Worm (Caenorhabditis elegans): ENCODE data around the gene rpia-1.

Gene rpia-1

ce11 chrIII:7142172-7142601 lies 19.3 kb downstream of the rpia-1 start:
- TF ChIP-seq hlh-17 (GFP tag; optimal IDR thresholded peaks at IDR 0.05; ENCODE audit: borderline replicate concordance) (no peak), nhr-84 (tag; optimal IDR thresholded peaks at IDR 0.05) (no peak), C04F5.9 (tag; optimal IDR thresholded peaks at IDR 0.05) (no peak), fkh-4 (tag; optimal IDR thresholded peaks at IDR 0.05; ENCODE audit: borderline replicate concordance) (no peak), lir-3 (tag; optimal IDR thresholded peaks at IDR 0.05; ENCODE audit: poor library complexity) (no peak), sox-4 (tag; optimal IDR thresholded peaks at IDR 0.05) (no peak), grh-1 (GFP tag; IDR thresholded peaks at IDR 0.05) (no peak; the same call in 1 of the 2 replicates), nhr-85 (tag) (peak; percentile 74), ceh-90 (tag; optimal IDR thresholded peaks at IDR 0.05) (no peak), jun-1 (tag; optimal IDR thresholded peaks at IDR 0.05) (no peak), ceh-63 (GFP tag; optimal IDR thresholded peaks at IDR 0.05) (no peak), pax-3 (tag; optimal IDR thresholded peaks at IDR 0.05) (no peak), fkh-8 (tag; optimal IDR thresholded peaks at IDR 0.05) (no peak), skn-1 (tag; optimal IDR thresholded peaks at IDR 0.05) (no peak), mef-2 (tag; optimal IDR thresholded peaks at IDR 0.05) (no peak), ces-1 (GFP tag; optimal IDR thresholded peaks at IDR 0.05) (no peak), ztf-4 (tag; optimal IDR thresholded peaks at IDR 0.05) (no peak), nhr-76 (tag; optimal IDR thresholded peaks at IDR 0.05) (no peak), xbp-1 (tag; optimal IDR thresholded peaks at IDR 0.05) (peak; percentile 3), hlh-4 (tag; optimal IDR thresholded peaks at IDR 0.05) (no peak), snpc-4 (tag; optimal IDR thresholded peaks at IDR 0.05) (peak; percentile 96), sup-37 (GFP tag; optimal IDR thresholded peaks at IDR 0.05) (no peak), unc-130 (tag; optimal IDR thresholded peaks at IDR 0.05) (no peak), efl-1 (optimal IDR thresholded peaks at IDR 0.05) (peak in 1 of 2 experiments; percentile 41), efl-1 (GFP tag; optimal IDR thresholded peaks at IDR 0.05 in 1 of 2) (peak in 1 of 2 experiments; percentile 50), nhr-20 (tag; optimal IDR thresholded peaks at IDR 0.05) (peak; percentile 40), hpl-2 (GFP tag; optimal IDR thresholded peaks at IDR 0.05) (no peak), fkh-10 (GFP tag; optimal IDR thresholded peaks at IDR 0.05) (no peak), mab-9 (GFP tag; IDR thresholded peaks at IDR 0.05) (no peak), dpl-1 (GFP tag; optimal IDR thresholded peaks at IDR 0.05) (no peak), irx-1 (tag; optimal IDR thresholded peaks at IDR 0.05) (no peak), F16B12.6 (tag; optimal IDR thresholded peaks at IDR 0.05) (no peak), pag-3 (tag; optimal IDR thresholded peaks at IDR 0.05; ENCODE audit: borderline replicate concordance, insufficient read depth) (no peak), nhr-90 (tag; optimal IDR thresholded peaks at IDR 0.05; ENCODE audit: poor library complexity) (peak; percentile 78), ceh-82 (tag; optimal IDR thresholded peaks at IDR 0.05) (no peak), aly-2 (tag; optimal IDR thresholded peaks at IDR 0.05) (no peak), egl-13 (tag; optimal IDR thresholded peaks at IDR 0.05) (no peak), tbx-2 (tag; optimal IDR thresholded peaks at IDR 0.05) (no peak), ceh-8 (GFP tag; optimal IDR thresholded peaks at IDR 0.05) (no peak), blmp-1 (tag; optimal IDR thresholded peaks at IDR 0.05) (no peak), elt-3 (tag; optimal IDR thresholded peaks at IDR 0.05) (no peak), sptf-1 (tag; optimal IDR thresholded peaks at IDR 0.05) (no peak), elt-2 (tag; optimal IDR thresholded peaks at IDR 0.05) (peak; percentile 41), nhr-11 (tag; optimal IDR thresholded peaks at IDR 0.05) (no peak), snu-23 (GFP tag; optimal IDR thresholded peaks at IDR 0.05) (peak; percentile 45), nhr-77 (tag; optimal IDR thresholded peaks at IDR 0.05) (no peak), mep-1 (tag; optimal IDR thresholded peaks at IDR 0.05) (no peak), ceh-88 (GFP tag; IDR thresholded peaks at IDR 0.05) (0 out of 2 replicates have a peak, but pooled peaks have one; percentile 29), lin-13 (GFP tag; optimal IDR thresholded peaks at IDR 0.05) (no peak), zag-1 (tag; optimal IDR thresholded peaks at IDR 0.05) (no peak), unc-86 (tag; optimal IDR thresholded peaks at IDR 0.05) (no peak), lin-35 (GFP tag; optimal IDR thresholded peaks at IDR 0.05) (no peak), mdl-1 (tag; optimal IDR thresholded peaks at IDR 0.05) (no peak), isw-1 (GFP tag; IDR thresholded peaks at IDR 0.05) (no peak)
